Worm (Caenorhabditis elegans): ENCODE results near the gene Y43E12A.3.

Gene Y43E12A.3

ce11 chrIV:11027560-11027959, 39.9 kb downstream of the Y43E12A.3 start:
- peak; percentile 77 for TF ChIP-seq pros-1 (tag; optimal IDR thresholded peaks at IDR 0.05)
- peak; percentile 11 for TF ChIP-seq T23F11.4 (GFP tag; optimal IDR thresholded peaks at IDR 0.05)
- no peak for TF ChIP-seq hlh-8 (tag; optimal IDR thresholded peaks at IDR 0.05)
- no peak for TF ChIP-seq fkh-10 (GFP tag; optimal IDR thresholded peaks at IDR 0.05)
- TF ChIP-seq ahr-1 (tag; optimal IDR thresholded peaks at IDR 0.05): no peak
- no peak for TF ChIP-seq ceh-14 (tag; optimal IDR thresholded peaks at IDR 0.05)
- no peak for TF ChIP-seq ceh-30 (tag; optimal IDR thresholded peaks at IDR 0.05)
- TF ChIP-seq ets-4 (tag; optimal IDR thresholded peaks at IDR 0.05): peak; percentile 33
- no peak for TF ChIP-seq lim-6 (tag; optimal IDR thresholded peaks at IDR 0.05)
- no peak for TF ChIP-seq odd-2 (tag; optimal IDR thresholded peaks at IDR 0.05)
- no peak for TF ChIP-seq C38D4.7 (GFP tag; optimal IDR thresholded peaks at IDR 0.05)
- TF ChIP-seq ztf-16 (tag; optimal IDR thresholded peaks at IDR 0.05): peak; percentile 30
- no peak for TF ChIP-seq fkh-6 (tag; optimal IDR thresholded peaks at IDR 0.05)
- peak; percentile 69 for TF ChIP-seq ama-1 (optimal IDR thresholded peaks at IDR 0.05)
- no peak for TF ChIP-seq Y22D7AL.16 (tag; optimal IDR thresholded peaks at IDR 0.05)
- no peak for TF ChIP-seq hlh-6 (tag; optimal IDR thresholded peaks at IDR 0.05)
- no peak for TF ChIP-seq unc-3 (GFP tag; conservative IDR thresholded peaks at IDR 0.05)
- TF ChIP-seq unc-3 (tag; optimal IDR thresholded peaks at IDR 0.05): no peak
- TF ChIP-seq tbx-2 (tag; optimal IDR thresholded peaks at IDR 0.05): peak; percentile 53
- no peak for TF ChIP-seq unc-42 (tag; optimal IDR thresholded peaks at IDR 0.05)
- peak; percentile 37 for TF ChIP-seq K09A11.1 (tag; optimal IDR thresholded peaks at IDR 0.05; ENCODE audit: insufficient read depth)
- no peak for TF ChIP-seq pag-3 (tag; optimal IDR thresholded peaks at IDR 0.05; ENCODE audit: borderline replicate concordance)
- TF ChIP-seq syd-9 (tag; optimal IDR thresholded peaks at IDR 0.05): peak; percentile 27
- TF ChIP-seq nfya-1 (tag; optimal IDR thresholded peaks at IDR 0.05): peak; percentile 77
- TF ChIP-seq ceh-34 (tag; optimal IDR thresholded peaks at IDR 0.05): peak; percentile 51
- TF ChIP-seq C08G9.2 (tag; optimal IDR thresholded peaks at IDR 0.05): peak; percentile 39
- no peak for TF ChIP-seq K02D7.2 (tag; optimal IDR thresholded peaks at IDR 0.05)
- TF ChIP-seq ceh-22 (tag; optimal IDR thresholded peaks at IDR 0.05): no peak
- no peak for TF ChIP-seq F13H6.1 (tag; optimal IDR thresholded peaks at IDR 0.05)
- no peak for TF ChIP-seq pqm-1 (tag; optimal IDR thresholded peaks at IDR 0.05)
- TF ChIP-seq ceh-48 (tag; optimal IDR thresholded peaks at IDR 0.05): no peak
- no peak for TF ChIP-seq lin-11 (tag; optimal IDR thresholded peaks at IDR 0.05)
- no peak for TF ChIP-seq ceh-24 (tag; optimal IDR thresholded peaks at IDR 0.05)
- TF ChIP-seq nhr-11 (tag; optimal IDR thresholded peaks at IDR 0.05): no peak
- TF ChIP-seq ceh-2 (tag; optimal IDR thresholded peaks at IDR 0.05): peak; percentile 26
- peak; percentile 26 for TF ChIP-seq hlh-30 (tag; optimal IDR thresholded peaks at IDR 0.05; ENCODE audit: insufficient read depth)
- no peak for TF ChIP-seq mec-3 (tag; optimal IDR thresholded peaks at IDR 0.05; ENCODE audit: borderline replicate concordance)
- TF ChIP-seq zip-5 (tag; optimal IDR thresholded peaks at IDR 0.05): no peak
- TF ChIP-seq hlh-15 (tag; optimal IDR thresholded peaks at IDR 0.05): no peak
- no peak for TF ChIP-seq tbx-7 (tag; optimal IDR thresholded peaks at IDR 0.05)
- TF ChIP-seq hlh-13 (GFP tag; optimal IDR thresholded peaks at IDR 0.05): no peak
- TF ChIP-seq madf-2 (tag; optimal IDR thresholded peaks at IDR 0.05): no peak
- no peak for TF ChIP-seq eyg-1 (tag; optimal IDR thresholded peaks at IDR 0.05)
- no peak for TF ChIP-seq pha-4 (tag; optimal IDR thresholded peaks at IDR 0.05)
- TF ChIP-seq gmeb-2 (tag; optimal IDR thresholded peaks at IDR 0.05): no peak
- TF ChIP-seq fax-1 (tag; optimal IDR thresholded peaks at IDR 0.05): peak; percentile 42
- no peak for TF ChIP-seq ceh-18 (tag; optimal IDR thresholded peaks at IDR 0.05)
- TF ChIP-seq unc-86 (tag; optimal IDR thresholded peaks at IDR 0.05): no peak
- peak; percentile 20 for TF ChIP-seq ttx-3 (tag; optimal IDR thresholded peaks at IDR 0.05)
- TF ChIP-seq elt-4 (tag; optimal IDR thresholded peaks at IDR 0.05): no peak
- TF ChIP-seq rnt-1 (tag; optimal IDR thresholded peaks at IDR 0.05): peak; percentile 68
- no peak for TF ChIP-seq sox-4 (tag; optimal IDR thresholded peaks at IDR 0.05)
- TF ChIP-seq pha-2 (tag; optimal IDR thresholded peaks at IDR 0.05): no peak
- no peak for TF ChIP-seq ceh-6 (GFP tag; optimal IDR thresholded peaks at IDR 0.05)
- no peak for TF ChIP-seq pat-9 (tag; optimal IDR thresholded peaks at IDR 0.05)

Measured in whole organism, late embryonic.